Worm (Caenorhabditis elegans): Measurements from ENCODE around the gene sam-4.

sam-4 gene

ce11 chrII:5661735-5662177 is 12.7 kb upstream of the sam-4 start (continued):
- TF ChIP-seq ztf-4 (tag; optimal IDR thresholded peaks at IDR 0.05), result peak; percentile 98
- TF ChIP-seq zag-1 (tag; optimal IDR thresholded peaks at IDR 0.05), result peak; percentile 93
- TF ChIP-seq nhr-129 (tag; optimal IDR thresholded peaks at IDR 0.05), result peak; percentile 95
- peak; percentile 86 for TF ChIP-seq C34F6.9 (tag; optimal IDR thresholded peaks at IDR 0.05)

- TF ChIP-seq Y55F3AM.14 (GFP tag; optimal IDR thresholded peaks at IDR 0.05) (peak; percentile 6), mab-5 (tag; optimal IDR thresholded peaks at IDR 0.05) (peak; percentile 34), alr-1 (tag; optimal IDR thresholded peaks at IDR 0.05) (no peak), skn-1 (tag; optimal IDR thresholded peaks at IDR 0.05) (no peak), blmp-1 (tag; optimal IDR thresholded peaks at IDR 0.05; ENCODE audit: insufficient read depth) (peak; percentile 20), nhr-237 (tag; optimal IDR thresholded peaks at IDR 0.05) (peak; percentile 54), nhr-6 (tag; optimal IDR thresholded peaks at IDR 0.05) (peak; percentile 68), C34F6.9 (tag; optimal IDR thresholded peaks at IDR 0.05) (peak; percentile 50), unc-39 (tag; optimal IDR thresholded peaks at IDR 0.05) (peak; percentile 8), unc-55 (GFP tag; optimal IDR thresholded peaks at IDR 0.05) (peak; percentile 78), nhr-10 (tag; optimal IDR thresholded peaks at IDR 0.05) (peak; percentile 72), nhr-12 (tag; optimal IDR thresholded peaks at IDR 0.05) (no peak), ceh-16 (tag; optimal IDR thresholded peaks at IDR 0.05) (peak; percentile 81), fos-1 (tag; optimal IDR thresholded peaks at IDR 0.05) (peak; percentile 53), nhr-25 (tag; optimal IDR thresholded peaks at IDR 0.05) (peak; percentile 51), zag-1 (tag; optimal IDR thresholded peaks at IDR 0.05) (peak; percentile 61), crh-2 (tag; optimal IDR thresholded peaks at IDR 0.05) (peak; percentile 80), ztf-1 (GFP tag; conservative IDR thresholded peaks at IDR 0.05) (no peak), ztf-4 (tag; optimal IDR thresholded peaks at IDR 0.05) (peak; percentile 73), ceh-82 (tag; optimal IDR thresholded peaks at IDR 0.05) (peak; percentile 9), nhr-77 (tag; optimal IDR thresholded peaks at IDR 0.05) (no peak), egl-27 (tag; optimal IDR thresholded peaks at IDR 0.05) (peak; percentile 81), nhr-11 (tag; optimal IDR thresholded peaks at IDR 0.05) (no peak), nhr-129 (tag; optimal IDR thresholded peaks at IDR 0.05) (peak; percentile 62), sma-9 (GFP tag; optimal IDR thresholded peaks at IDR 0.05) (peak; percentile 75), sma-9 (tag; optimal IDR thresholded peaks at IDR 0.05) (no peak), unc-62 (GFP tag; optimal IDR thresholded peaks at IDR 0.05) (no peak), mbf-1 (tag; optimal IDR thresholded peaks at IDR 0.05) (no peak), lin-13 (GFP tag; optimal IDR thresholded peaks at IDR 0.05) (peak; percentile 81), ztf-11 (tag; optimal IDR thresholded peaks at IDR 0.05) (no peak), sem-4 (tag; optimal IDR thresholded peaks at IDR 0.05) (peak; percentile 67), ama-1 (optimal IDR thresholded peaks at IDR 0.05) (peak; percentile 100), elt-1 (tag; optimal IDR thresholded peaks at IDR 0.05) (no peak), ZK546.5 (tag; optimal IDR thresholded peaks at IDR 0.05) (peak; percentile 3), lin-11 (tag; optimal IDR thresholded peaks at IDR 0.05) (peak; percentile 89), dmd-4 (tag; optimal IDR thresholded peaks at IDR 0.05) (no peak), sma-3 (GFP tag; optimal IDR thresholded peaks at IDR 0.05) (peak; percentile 81), mdl-1 (tag; optimal IDR thresholded peaks at IDR 0.05) (peak; percentile 57 to 73), R02D3.7 (tag; optimal IDR thresholded peaks at IDR 0.05) (no peak), nhr-21 (tag; optimal IDR thresholded peaks at IDR 0.05) (peak; percentile 78), lsy-2 (tag; optimal IDR thresholded peaks at IDR 0.05) (peak; percentile 78 to 88), F13H6.1 (tag; optimal IDR thresholded peaks at IDR 0.05) (peak; percentile 85), gmeb-1 (tag; optimal IDR thresholded peaks at IDR 0.05) (peak; percentile 57)
Observed at ce11 chrII:5660736-5661734, 11.9 kb upstream of the sam-4 start, which contains the start of the genes ift-43 and mdt-26. TSS of gene ift-43 (minus strand) at chrII:5660786. TSS of gene mdt-26 (plus strand) at chrII:5661181.
